Worm (Caenorhabditis elegans) whole organism, L3 larva: ENCODE data around the gene dnj-10.

Experiments used
- R02D3.7 ChIP-seq: fragments of 150-350 bp; optimal IDR thresholded peaks from 2 replicates; lab custom pipeline; 2014; ENCODE audit warnings: missing biosample characterization, missing genetic modification characterization
- aly-2 ChIP-seq: fragments of 150-350 bp; optimal IDR thresholded peaks from 2 replicates; lab custom pipeline; 2014; ENCODE audit warnings: missing biosample characterization, missing genetic modification characterization
- ama-1 ChIP-seq: fragments of 150-350 bp; optimal IDR thresholded peaks from 2 replicates; lab custom pipeline; 2018
- ceh-16 ChIP-seq: sonication (generic microtip); optimal IDR thresholded peaks from 2 replicates; lab custom pipeline; 2017; ENCODE audit warnings: missing biosample characterization, missing genetic modification characterization
- ceh-82 ChIP-seq: fragments of 150-350 bp; optimal IDR thresholded peaks from 2 replicates; lab custom pipeline; 2014; ENCODE audit warnings: missing biosample characterization, missing genetic modification characterization
- ceh-9 ChIP-seq: sonication (generic microtip); optimal IDR thresholded peaks from 2 replicates; lab custom pipeline; 2018; ENCODE audit warnings: missing biosample characterization, missing genetic modification characterization
- daf-12 ChIP-seq: fragments of 150-350 bp; optimal IDR thresholded peaks from 2 replicates; lab custom pipeline; 2014; ENCODE audit warnings: missing biosample characterization, missing genetic modification reagents, missing genetic modification characterization
- egl-27 ChIP-seq: sonication (generic microtip); optimal IDR thresholded peaks from 4 replicates; lab custom pipeline; 2017; ENCODE audit warnings: missing biosample characterization, missing genetic modification reagents, missing genetic modification characterization
- egl-5 ChIP-seq: fragments of 150-350 bp; optimal IDR thresholded peaks from 2 replicates; lab custom pipeline; 2017; ENCODE audit warnings: missing biosample characterization, missing genetic modification reagents, missing genetic modification characterization, inconsistent platforms
- elt-1 ChIP-seq: fragments of 150-350 bp; optimal IDR thresholded peaks from 2 replicates; lab custom pipeline; 2014; ENCODE audit warnings: missing biosample characterization, missing genetic modification characterization
- elt-2 ChIP-seq: sonication (generic microtip); optimal IDR thresholded peaks from 2 replicates; lab custom pipeline; 2016; ENCODE audit warnings: missing genetic modification reagents, mild to moderate bottlenecking, missing genetic modification characterization, missing compliant biosample characterization
- elt-3 ChIP-seq, 3 experiments: fragments of 150-350 bp in 1 of 3; sonication (generic microtip) in 2 of 3; optimal IDR thresholded peaks; 2 replicates in 2 of 3; 4 replicates in 1 of 3; lab custom pipeline; 2014 to 2017; ENCODE audit warnings: missing biosample characterization in 3 of 3, missing genetic modification characterization in 3 of 3
- eor-1 ChIP-seq, 2 experiments: fragments of 150-350 bp; optimal IDR thresholded peaks; 2 replicates each; lab custom pipeline; 2014 to 2018; ENCODE audit warnings: missing biosample characterization in 2 of 2, missing genetic modification characterization in 2 of 2
- fkh-10 ChIP-seq: sonication (generic microtip); optimal IDR thresholded peaks from 2 replicates; lab custom pipeline; 2017; ENCODE audit warnings: missing biosample characterization, missing genetic modification reagents, missing genetic modification characterization
- fos-1 ChIP-seq: fragments of 150-350 bp; optimal IDR thresholded peaks from 2 replicates; lab custom pipeline; 2014; ENCODE audit warnings: missing biosample characterization, missing genetic modification characterization
- hmg-11 ChIP-seq: sonication (generic microtip); optimal IDR thresholded peaks from 2 replicates; lab custom pipeline; 2016; ENCODE audit warnings: missing genetic modification characterization, missing compliant biosample characterization
- jun-1 ChIP-seq: fragments of 150-350 bp; optimal IDR thresholded peaks from 2 replicates; lab custom pipeline; 2014; ENCODE audit warnings: missing biosample characterization, missing genetic modification reagents, missing genetic modification characterization
- lin-15B ChIP-seq: fragments of 150-350 bp; optimal IDR thresholded peaks from 2 replicates; lab custom pipeline; 2014; ENCODE audit warnings: missing biosample characterization, missing genetic modification characterization
- lin-39 ChIP-seq: fragments of 150-350 bp; optimal IDR thresholded peaks from 2 replicates; lab custom pipeline; 2018; ENCODE audit warnings: missing biosample characterization, missing genetic modification reagents, missing genetic modification characterization
- lsy-12 ChIP-seq: sonication (generic microtip); optimal IDR thresholded peaks from 2 replicates; lab custom pipeline; 2016; ENCODE audit warnings: mild to moderate bottlenecking, missing genetic modification characterization, missing compliant biosample characterization
- mdl-1 ChIP-seq: fragments of 150-350 bp; optimal IDR thresholded peaks from 2 replicates; lab custom pipeline; 2014; ENCODE audit warnings: missing biosample characterization, missing genetic modification characterization
- mml-1 ChIP-seq: fragments of 150-350 bp; sonication (generic microtip); optimal IDR thresholded peaks from 3 replicates; lab custom pipeline; 2014; ENCODE audit warnings: missing biosample characterization, missing genetic modification characterization
- nfya-1 ChIP-seq: sonication (generic microtip); optimal IDR thresholded peaks from 2 replicates; lab custom pipeline; 2017; ENCODE audit warnings: missing genetic modification characterization, mild to moderate bottlenecking, missing compliant biosample characterization, antibody characterized with exemption, moderate library complexity; ENCODE audit not compliant: insufficient read depth
- nhr-11 ChIP-seq: fragments of 150-350 bp; optimal IDR thresholded peaks from 2 replicates; lab custom pipeline; 2014; ENCODE audit warnings: missing biosample characterization, missing genetic modification characterization
- nhr-12 ChIP-seq: fragments of 150-350 bp; optimal IDR thresholded peaks from 2 replicates; lab custom pipeline; 2014; ENCODE audit warnings: missing biosample characterization, missing genetic modification characterization
- nhr-23 ChIP-seq: fragments of 150-350 bp; optimal IDR thresholded peaks from 2 replicates; lab custom pipeline; 2014; ENCODE audit warnings: missing biosample characterization, missing genetic modification reagents, missing genetic modification characterization
- nhr-25 ChIP-seq: sonication (generic microtip); optimal IDR thresholded peaks from 2 replicates; lab custom pipeline; 2017; ENCODE audit warnings: missing biosample characterization, missing genetic modification characterization
- nhr-28 ChIP-seq: fragments of 150-350 bp; optimal IDR thresholded peaks from 2 replicates; lab custom pipeline; 2014; ENCODE audit warnings: missing biosample characterization, missing genetic modification characterization
- nhr-43 ChIP-seq: sonication (generic microtip); optimal IDR thresholded peaks from 2 replicates; lab custom pipeline; 2016; ENCODE audit warnings: mild to moderate bottlenecking, missing genetic modification characterization, missing compliant biosample characterization; ENCODE audit not compliant: poor library complexity, severe bottlenecking
- nhr-76 ChIP-seq: fragments of 150-350 bp; sonication (generic microtip); optimal IDR thresholded peaks from 5 replicates; lab custom pipeline; 2014; ENCODE audit warnings: missing biosample characterization, missing genetic modification characterization
- pha-4 ChIP-seq: fragments of 150-350 bp; optimal IDR thresholded peaks from 2 replicates; lab custom pipeline; 2014; ENCODE audit warnings: missing biosample characterization, missing genetic modification reagents, missing genetic modification characterization
- pqm-1 ChIP-seq: fragments of 150-350 bp; optimal IDR thresholded peaks from 2 replicates; lab custom pipeline; 2017; ENCODE audit warnings: missing biosample characterization, missing genetic modification characterization, inconsistent platforms
- sea-2 ChIP-seq: fragments of 150-350 bp; sonication (generic microtip); optimal IDR thresholded peaks from 4 replicates; lab custom pipeline; 2014; ENCODE audit warnings: missing biosample characterization, missing genetic modification reagents, missing genetic modification characterization
- skn-1 ChIP-seq: fragments of 150-350 bp; optimal IDR thresholded peaks from 2 replicates; lab custom pipeline; 2014; ENCODE audit warnings: missing biosample characterization, missing genetic modification characterization
- snpc-4 ChIP-seq: fragments of 150-350 bp; optimal IDR thresholded peaks from 2 replicates; lab custom pipeline; 2014; ENCODE audit warnings: missing biosample characterization, missing genetic modification characterization
- tbx-2 ChIP-seq: sonication (generic microtip); optimal IDR thresholded peaks from 2 replicates; lab custom pipeline; 2016; ENCODE audit warnings: mild to moderate bottlenecking, missing genetic modification characterization, missing compliant biosample characterization
- unc-39 ChIP-seq: sonication (generic microtip); optimal IDR thresholded peaks from 4 replicates; lab custom pipeline; 2017; ENCODE audit warnings: missing biosample characterization, missing genetic modification characterization
- ztf-11 ChIP-seq: fragments of 150-350 bp; optimal IDR thresholded peaks from 2 replicates; lab custom pipeline; 2014; ENCODE audit warnings: missing biosample characterization, missing genetic modification characterization
- ztf-4 ChIP-seq: fragments of 150-350 bp; optimal IDR thresholded peaks from 2 replicates; lab custom pipeline; 2014; ENCODE audit warnings: missing biosample characterization, missing genetic modification characterization

Gene dnj-10

ce11 chrIII:8648589-8648988 lies 17.6 kb downstream of the dnj-10 start, which contains the start of gene F22B7.3:
Gene F22B7.3, plus strand, starts transcription at chrIII:8648889.
- no peak for TF ChIP-seq lin-39
- TF ChIP-seq nhr-28, result no peak
- no peak for TF ChIP-seq mml-1 (tag; lab: Kevin White, UChicago)

DNA sequence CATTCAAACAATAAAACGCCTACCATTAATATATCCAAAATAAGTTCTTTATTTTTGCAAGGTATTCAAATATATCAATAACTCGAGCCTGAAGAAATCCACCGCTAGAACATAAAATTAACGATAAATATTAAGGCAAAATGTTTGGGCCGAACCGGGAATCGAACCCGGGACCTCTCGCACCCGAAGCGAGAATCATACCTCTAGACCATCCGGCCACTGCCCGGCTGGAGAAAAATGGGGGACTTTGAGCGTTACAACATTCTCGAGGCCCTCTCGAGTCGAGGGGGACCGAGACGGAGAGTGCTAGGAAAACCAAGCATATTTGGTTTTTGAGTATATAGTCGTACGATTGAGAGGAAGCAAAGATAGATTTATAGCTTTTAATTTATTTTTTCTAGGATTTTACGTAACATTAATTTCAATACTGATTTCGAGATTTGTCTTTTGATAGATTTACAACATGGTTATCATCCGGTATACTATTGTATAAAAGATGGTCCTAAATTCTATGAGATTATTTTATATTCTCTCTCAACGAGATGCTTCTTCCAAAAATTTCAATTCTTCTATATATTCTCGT lies 19.4 kb downstream of the dnj-10 start, which contains the start of gene flp-23:
Gene flp-23, plus strand, starts transcription at position 533 of the 583 bp plus-strand sequence.
- TF ChIP-seq egl-5 (tag; lab: Kevin White, UChicago) (peak; percentile 8), mml-1 (tag; lab: Kevin White, UChicago) (no peak), lsy-12 (no peak), snpc-4 (tag; lab: Kevin White, UChicago) (no peak), nfya-1 (peak; percentile 44), lin-39 (peak; percentile 35), skn-1 (tag; lab: Kevin White, UChicago) (peak; percentile 45), hmg-11 (tag; lab: Kevin White, UChicago) (peak; percentile 28), ztf-4 (no peak), pha-4 (peak; percentile 16)

ce11 chrIII:8652112-8652694 lies 21.2 kb downstream of the dnj-10 start:
- TF ChIP-seq mml-1 (tag; lab: Kevin White, UChicago) (no peak), nhr-23 (tag; lab: Kevin White, UChicago) (no peak), lin-15B (tag; lab: Kevin White, UChicago) (no peak), nhr-43 (no peak), nhr-76 (no peak), egl-5 (tag; lab: Kevin White, UChicago) (no peak), elt-1 (tag; lab: Kevin White, UChicago) (no peak), nfya-1 (no peak), ceh-16 (tag; lab: Kevin White, UChicago) (no peak), nhr-11 (tag; lab: Kevin White, UChicago) (no peak), fkh-10 (GFP tag; lab: Kevin White, UChicago) (no peak), ztf-11 (no peak), elt-3 (tag; optimal IDR thresholded peaks at IDR 0.05; lab: Kevin White, UChicago) (no peak), lsy-12 (peak; percentile 6), ama-1 (peak; percentile 93), tbx-2 (tag; lab: Kevin White, UChicago) (no peak)
- TF ChIP-seq, all 47 proteins: peak for 2

ce11 chrIII:8652922-8653321 lies 22.0 kb downstream of the dnj-10 start:
- TF ChIP-seq ztf-4 (peak; percentile 21), ceh-82 (tag; lab: Kevin White, UChicago) (no peak), elt-3 (tag; optimal IDR thresholded peaks at IDR 0.05; lab: Kevin White, UChicago) (peak in 1 of 3 experiments; percentile 64), lin-39 (peak; percentile 71), hmg-11 (tag; lab: Kevin White, UChicago) (peak; percentile 52), nhr-25 (tag; lab: Kevin White, UChicago) (peak; percentile 23), ama-1 (peak; percentile 95), nhr-23 (tag; lab: Kevin White, UChicago) (peak; percentile 21), nfya-1 (peak; percentile 36), tbx-2 (tag; lab: Kevin White, UChicago) (peak; percentile 28), ceh-9 (no peak), snpc-4 (tag; lab: Kevin White, UChicago) (no peak), nhr-43 (peak; percentile 70)
- TF ChIP-seq, all 47 proteins: peak for 10

DNA sequence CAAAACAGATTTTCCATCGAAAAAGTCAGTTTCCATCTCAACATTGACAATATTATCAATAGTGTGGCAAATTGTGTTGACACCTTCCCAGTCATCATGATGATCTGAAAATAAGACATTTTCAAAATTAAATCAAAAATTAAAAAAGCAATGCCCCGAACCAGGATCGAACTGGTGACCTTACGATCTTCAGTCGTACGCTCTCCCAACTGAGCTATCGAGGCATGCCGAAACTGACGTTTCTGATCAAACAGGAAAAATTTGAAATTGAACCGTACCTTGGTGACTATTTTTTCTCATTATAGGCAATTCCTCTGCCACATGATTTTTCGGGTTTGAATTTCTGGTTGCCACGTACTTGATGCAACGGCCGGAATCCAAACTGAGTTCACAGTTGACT lies 22.5 kb downstream of the dnj-10 start:
- TF ChIP-seq ama-1 (peak; percentile 88), sea-2 (GFP tag; lab: Kevin White, UChicago) (no peak)

ce11 chrIII:8653875-8654386 lies 23.0 kb downstream of the dnj-10 start, which contains the start of gene F22B7.9:
Gene F22B7.9, minus strand, starts transcription at chrIII:8653925.
- TF ChIP-seq lin-15B (tag; lab: Kevin White, UChicago) (no peak), sea-2 (GFP tag; lab: Kevin White, UChicago) (no peak), nhr-43 (no peak), hmg-11 (tag; lab: Kevin White, UChicago) (no peak), jun-1 (tag; lab: Kevin White, UChicago) (peak; percentile 50), ztf-4 (no peak), egl-27 (tag; lab: Kevin White, UChicago) (no peak), ama-1 (peak; percentile 30), pqm-1 (tag; lab: Kevin White, UChicago) (peak; percentile 64), unc-39 (tag; lab: Kevin White, UChicago) (no peak), lsy-12 (no peak), pha-4 (peak; percentile 95), nhr-23 (tag; lab: Kevin White, UChicago) (no peak), aly-2 (no peak), nhr-12 (tag; lab: Kevin White, UChicago) (no peak), ztf-11 (no peak), daf-12 (tag; lab: Kevin White, UChicago) (no peak), fos-1 (tag; lab: Kevin White, UChicago) (no peak), elt-2 (tag; lab: Kevin White, UChicago) (peak; percentile 50), mdl-1 (tag; lab: Kevin White, UChicago) (no peak), nfya-1 (peak; percentile 18), eor-1 (tag; optimal IDR thresholded peaks at IDR 0.05; lab: Kevin White, UChicago) (no peak), R02D3.7 (tag; lab: Kevin White, UChicago) (no peak)
